Fruit fly (Drosophila melanogaster) whole organism, embryonic: ENCODE measurements around the gene CG5225.

ENCODE experiments used
- Blimp-1 ChIP-seq: fragments of 200-800 bp; sonication (Bioruptor generic); optimal IDR thresholded peaks from 3 replicates; lab custom pipeline; 2018; ENCODE audit warnings: missing biosample characterization, missing genetic modification characterization, mild to moderate bottlenecking, moderate library complexity, missing genetic modification reagents
- CG1024 ChIP-seq: fragments of 200-800 bp; sonication (Bioruptor generic); IDR thresholded peaks from 2 replicates; pipeline ENCODE4 v1.3.6; 2022; ENCODE audit warnings: missing biosample characterization, missing genetic modification characterization
- CG11085 ChIP-seq: fragments of 200-800 bp; sonication (Bioruptor generic); IDR thresholded peaks from 2 replicates; pipeline ENCODE4 v1.3.6; 2022; ENCODE audit warnings: missing biosample characterization, missing genetic modification characterization
- CG11456 ChIP-seq: fragments of 200-800 bp; sonication (Bioruptor generic); IDR thresholded peaks from 3 replicates; pipeline ENCODE4 v1.3.6; 2022; ENCODE audit warnings: missing biosample characterization, missing genetic modification characterization
- CG12236 ChIP-seq: fragments of 200-800 bp; sonication (Bioruptor generic); optimal IDR thresholded peaks from 2 replicates; lab custom pipeline; 2016; ENCODE audit warnings: missing biosample characterization, missing genetic modification characterization
- CG12659 ChIP-seq: fragments of 200-800 bp; sonication (Bioruptor generic); optimal IDR thresholded peaks from 3 replicates; lab custom pipeline; 2017; ENCODE audit warnings: mild to moderate bottlenecking, missing biosample characterization, missing genetic modification reagents, missing genetic modification characterization
- CG13123 ChIP-seq: fragments of 200-800 bp; sonication (Bioruptor generic); optimal IDR thresholded peaks from 2 replicates; lab custom pipeline; 2016; ENCODE audit warnings: missing biosample characterization, missing genetic modification characterization
- CG13424 ChIP-seq: fragments of 200-800 bp; sonication (Bioruptor generic); optimal IDR thresholded peaks from 2 replicates; lab custom pipeline; 2019; ENCODE audit warnings: missing biosample characterization, mild to moderate bottlenecking, missing genetic modification characterization, moderate library complexity
- CG13624 ChIP-seq: fragments of 200-800 bp; sonication (Bioruptor generic); optimal IDR thresholded peaks from 2 replicates; lab custom pipeline; 2016; ENCODE audit warnings: missing biosample characterization, missing genetic modification characterization
- CG17568 ChIP-seq: fragments of 200-800 bp; sonication (Bioruptor generic); optimal IDR thresholded peaks from 2 replicates; lab custom pipeline; 2018; ENCODE audit warnings: missing biosample characterization, mild to moderate bottlenecking, missing genetic modification characterization, moderate library complexity
- CG17912 ChIP-seq: fragments of 200-800 bp; sonication (Bioruptor generic); optimal IDR thresholded peaks from 2 replicates; lab custom pipeline; 2018; ENCODE audit warnings: missing biosample characterization, mild to moderate bottlenecking, missing genetic modification characterization
- CG18262 ChIP-seq: fragments of 200-800 bp; optimal IDR thresholded peaks from 3 replicates; lab custom pipeline; 2019; ENCODE audit warnings: missing biosample characterization, mild to moderate bottlenecking, missing genetic modification characterization, moderate library complexity
- CG30431 ChIP-seq: fragments of 200-800 bp; sonication (Bioruptor generic); optimal IDR thresholded peaks from 2 replicates; lab custom pipeline; 2017; ENCODE audit warnings: missing biosample characterization, missing genetic modification characterization
- CG32532 ChIP-seq: fragments of 200-800 bp; sonication (Bioruptor generic); IDR thresholded peaks from 2 replicates; pipeline ENCODE4 v1.3.6; 2022; ENCODE audit warnings: missing biosample characterization, missing genetic modification characterization
- CG6683 ChIP-seq: fragments of 200-800 bp; sonication (Bioruptor generic); optimal IDR thresholded peaks from 2 replicates; lab custom pipeline; 2017; ENCODE audit warnings: missing biosample characterization, mild to moderate bottlenecking, missing genetic modification characterization, missing genetic modification reagents
- CG8089 ChIP-seq: fragments of 200-800 bp; sonication (Bioruptor generic); optimal IDR thresholded peaks from 3 replicates; lab custom pipeline; 2016; ENCODE audit warnings: missing biosample characterization, missing genetic modification characterization
- CG8281 ChIP-seq: fragments of 200-800 bp; sonication (Bioruptor generic); optimal IDR thresholded peaks from 2 replicates; lab custom pipeline; 2018; ENCODE audit warnings: missing biosample characterization, mild to moderate bottlenecking, missing genetic modification characterization, moderate library complexity
- CG8388 ChIP-seq: fragments of 200-800 bp; sonication (Bioruptor generic); optimal IDR thresholded peaks from 2 replicates; lab custom pipeline; 2019; ENCODE audit warnings: missing biosample characterization, mild to moderate bottlenecking, missing genetic modification characterization, moderate library complexity
- CoRest ChIP-seq: fragments of 200-800 bp; sonication (Bioruptor generic); optimal IDR thresholded peaks from 3 replicates; lab custom pipeline; 2018; ENCODE audit warnings: missing biosample characterization, mild to moderate bottlenecking, missing genetic modification characterization, moderate library complexity
- E2f1 ChIP-seq: fragments of 200-800 bp; sonication (Bioruptor generic); IDR thresholded peaks from 2 replicates; pipeline ENCODE4 v1.3.6; 2022; ENCODE audit warnings: missing biosample characterization, missing genetic modification characterization
- Gsc ChIP-seq: fragments of 200-800 bp; sonication (Bioruptor generic); IDR thresholded peaks from 2 replicates; pipeline ENCODE4 v1.3.6; 2022; ENCODE audit warnings: missing biosample characterization, missing genetic modification characterization
- Lpt ChIP-seq: fragments of >200 bp; optimal IDR thresholded peaks from 2 replicates; lab custom pipeline; 2018; ENCODE audit warnings: missing biosample characterization, missing genetic modification characterization
- Nf-YC ChIP-seq: fragments of 200-800 bp; optimal IDR thresholded peaks from 3 replicates; lab custom pipeline; 2019; ENCODE audit warnings: missing biosample characterization, mild to moderate bottlenecking, missing genetic modification characterization, moderate library complexity
- Scr ChIP-seq: fragments of 200-800 bp; sonication (Bioruptor generic); IDR thresholded peaks from 2 replicates; pipeline ENCODE4 v1.3.6; 2022; ENCODE audit warnings: missing biosample characterization, missing genetic modification characterization; ENCODE audit not compliant: partially characterized antibody
- Sry-β ChIP-seq: fragments of 200-800 bp; sonication (Bioruptor generic); optimal IDR thresholded peaks from 2 replicates; lab custom pipeline; 2018; ENCODE audit warnings: missing biosample characterization, mild to moderate bottlenecking, missing genetic modification characterization, moderate library complexity
- Usf ChIP-seq: fragments of 200-800 bp; sonication (Bioruptor generic); optimal IDR thresholded peaks from 2 replicates; lab custom pipeline; 2017; ENCODE audit warnings: missing genotype, missing biosample characterization, missing genetic modification characterization
- Vsx1 ChIP-seq: fragments of 200-800 bp; sonication (Bioruptor generic); optimal IDR thresholded peaks from 2 replicates; lab custom pipeline; 2017; ENCODE audit warnings: missing biosample characterization, mild to moderate bottlenecking, missing genetic modification characterization, missing genetic modification reagents
- ab ChIP-seq: fragments of 200-800 bp; sonication (Bioruptor generic); optimal IDR thresholded peaks from 2 replicates; lab custom pipeline; 2016; ENCODE audit warnings: missing biosample characterization, missing genetic modification characterization
- bbx ChIP-seq: fragments of 200-800 bp; sonication (Bioruptor generic); IDR thresholded peaks from 2 replicates; pipeline ENCODE4 v1.3.6; 2022; ENCODE audit warnings: missing biosample characterization, missing genetic modification characterization; ENCODE audit not compliant: partially characterized antibody
- bowl ChIP-seq: fragments of 200-800 bp; sonication (Bioruptor generic); IDR thresholded peaks from 2 replicates; pipeline ENCODE4 v1.3.6; 2022; ENCODE audit warnings: missing biosample characterization, missing genetic modification characterization
- bsh ChIP-seq, 2 experiments: fragments of 200-800 bp; sonication (Bioruptor generic); optimal IDR thresholded peaks; 2 replicates each; lab custom pipeline; 2017 to 2018; ENCODE audit warnings: mild to moderate bottlenecking in 2 of 2, missing biosample characterization in 2 of 2, missing genetic modification characterization in 2 of 2, moderate library complexity in 1 of 2
- corto ChIP-seq: fragments of 200-800 bp; sonication (Bioruptor generic); optimal IDR thresholded peaks from 2 replicates; lab custom pipeline; 2016; ENCODE audit warnings: missing biosample characterization, mild to moderate bottlenecking, missing genetic modification characterization, moderate library complexity
- crc ChIP-seq: fragments of 200-800 bp; sonication (Bioruptor generic); optimal IDR thresholded peaks from 2 replicates; lab custom pipeline; 2016; ENCODE audit warnings: missing biosample characterization, missing genetic modification characterization
- cwo ChIP-seq: fragments of 200-800 bp; sonication (Bioruptor generic); optimal IDR thresholded peaks from 3 replicates; lab custom pipeline; 2017; ENCODE audit warnings: missing biosample characterization, missing genetic modification characterization, mild to moderate bottlenecking, moderate library complexity, missing genetic modification reagents
- da ChIP-seq: fragments of 200-800 bp; sonication (Bioruptor generic); optimal IDR thresholded peaks from 2 replicates; lab custom pipeline; 2016; ENCODE audit warnings: missing biosample characterization, missing genetic modification characterization
- ems ChIP-seq: fragments of 200-800 bp; sonication (Bioruptor generic); optimal IDR thresholded peaks from 3 replicates; lab custom pipeline; 2016; ENCODE audit warnings: missing biosample characterization, missing genetic modification characterization
- gro ChIP-seq: fragments of 200-800 bp; sonication (Bioruptor generic); optimal IDR thresholded peaks from 2 replicates; lab custom pipeline; 2016; ENCODE audit warnings: missing biosample characterization, missing genetic modification characterization
- jumu ChIP-seq: fragments of 200-800 bp; sonication (Bioruptor generic); optimal IDR thresholded peaks from 3 replicates; lab custom pipeline; 2016; ENCODE audit warnings: missing biosample characterization, missing genetic modification characterization
- kay ChIP-seq: fragments of 200-800 bp; sonication (Bioruptor generic); optimal IDR thresholded peaks from 2 replicates; lab custom pipeline; 2016; ENCODE audit warnings: missing biosample characterization, missing genetic modification characterization
- lab ChIP-seq: fragments of 200-800 bp; sonication (Bioruptor generic); optimal IDR thresholded peaks from 3 replicates; lab custom pipeline; 2017; ENCODE audit warnings: missing biosample characterization, missing genetic modification characterization, mild to moderate bottlenecking, moderate library complexity, missing genetic modification reagents
- lilli ChIP-seq: fragments of 200-800 bp; sonication (Bioruptor generic); optimal IDR thresholded peaks from 3 replicates; lab custom pipeline; 2016; ENCODE audit warnings: missing biosample characterization, missing genetic modification characterization
- maf-S ChIP-seq: fragments of 200-800 bp; sonication (Bioruptor generic); optimal IDR thresholded peaks from 2 replicates; lab custom pipeline; 2016; ENCODE audit warnings: missing biosample characterization, missing genetic modification characterization
- org-1 ChIP-seq: fragments of 200-800 bp; sonication (Bioruptor generic); optimal IDR thresholded peaks from 2 replicates; lab custom pipeline; 2017; ENCODE audit warnings: missing biosample characterization, missing genetic modification characterization
- pfk ChIP-seq: fragments of 200-800 bp; sonication (Bioruptor generic); optimal IDR thresholded peaks from 2 replicates; lab custom pipeline; 2018; ENCODE audit warnings: missing biosample characterization, mild to moderate bottlenecking, missing genetic modification characterization, moderate library complexity
- rib ChIP-seq: fragments of 200-800 bp; sonication (Bioruptor generic); IDR thresholded peaks from 2 replicates; pipeline ENCODE4 v1.3.6; 2022; ENCODE audit warnings: missing biosample characterization, missing genetic modification characterization
- sug ChIP-seq: fragments of 200-800 bp; optimal IDR thresholded peaks from 2 replicates; lab custom pipeline; 2019; ENCODE audit warnings: missing biosample characterization, mild to moderate bottlenecking, missing genetic modification characterization, moderate library complexity
- ttk ChIP-seq: fragments of 200-800 bp; sonication (Bioruptor generic); IDR thresholded peaks from 2 replicates; pipeline ENCODE4 v2.1.2; 2022; ENCODE audit warnings: missing biosample characterization, missing genetic modification characterization
- tx ChIP-seq: fragments of 200-800 bp; sonication (Bioruptor generic); optimal IDR thresholded peaks from 2 replicates; lab custom pipeline; 2016; ENCODE audit warnings: missing biosample characterization, missing genetic modification characterization
- unc-4 ChIP-seq: fragments of 200-800 bp; sonication (Bioruptor generic); IDR thresholded peaks from 2 replicates; pipeline ENCODE4 v1.3.6; 2022; ENCODE audit warnings: missing biosample characterization, missing genetic modification characterization; ENCODE audit not compliant: partially characterized antibody

Gene CG5225

DNA sequence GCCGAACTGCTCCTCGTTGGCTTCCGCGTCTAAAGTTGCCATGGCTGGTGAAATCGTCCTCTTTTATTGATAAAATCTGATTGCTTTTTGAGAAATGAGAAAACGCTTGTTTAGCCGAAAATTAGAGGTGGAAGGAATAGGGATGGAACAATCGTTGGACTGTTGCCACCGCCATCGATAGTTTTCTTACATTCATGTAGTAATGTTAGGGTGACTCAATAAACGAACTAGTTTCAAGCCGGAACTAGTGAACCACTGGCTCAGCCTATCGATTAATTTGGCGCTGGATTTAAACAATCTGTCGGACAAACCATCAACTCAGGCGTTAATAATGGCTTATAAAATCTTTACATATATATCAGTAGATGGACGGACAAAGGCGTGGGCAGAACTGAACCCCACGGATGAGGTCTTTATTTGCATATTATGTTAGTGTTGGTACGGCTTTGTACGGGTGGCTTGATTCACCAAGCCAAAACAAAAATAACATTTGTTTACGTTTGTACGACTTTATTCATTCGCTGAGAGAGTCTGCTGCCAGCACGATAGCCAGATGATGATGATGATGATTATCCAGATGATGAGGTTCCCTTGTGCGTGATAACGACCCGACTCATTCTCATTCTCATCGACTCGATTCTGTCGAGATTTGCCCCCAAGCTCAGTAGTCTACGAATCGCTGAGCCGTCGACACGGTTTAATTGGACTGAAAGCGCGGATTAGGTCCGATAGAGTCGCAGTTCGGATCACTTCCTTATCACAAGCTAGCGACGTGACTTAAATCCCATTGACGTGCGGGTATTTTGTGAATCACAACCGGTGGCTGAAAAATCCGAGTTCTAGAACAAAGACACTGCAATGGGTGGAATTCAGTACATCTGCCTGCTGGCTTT, 26.0 kb upstream of the CG5225 start, which contains the start of the genes Sf3a1 and Irc (continued):
- TF ChIP-seq CG13624 (peak; percentile 41), CG8388 (GFP tag; lab: Kevin White, UChicago) (no peak), Vsx1 (GFP tag; lab: Kevin White, UChicago) (no peak), maf-S (peak; percentile 1), Nf-YC (tag; lab: Kevin White, UChicago) (peak; percentile 22), CG13123 (GFP tag; lab: Kevin White, UChicago) (no peak), rib (GFP tag; lab: Robert Waterston, UW) (0 out of 2 replicates have a peak, but pooled peaks have one; percentile 14), Lpt (GFP tag; lab: Kevin White, UChicago) (no peak), Usf (GFP tag; lab: Kevin White, UChicago) (no peak), CG12659 (GFP tag; lab: Kevin White, UChicago) (peak; percentile 59), bbx (GFP tag; lab: Robert Waterston, UW) (peak; percentile 97), bsh (GFP tag; optimal IDR thresholded peaks at IDR 0.05; lab: Kevin White, UChicago) (no peak), CG11456 (0 out of 3 replicates have a peak, but pooled peaks have one; percentile 17), crc (GFP tag; lab: Kevin White, UChicago) (no peak), lab (GFP tag; lab: Kevin White, UChicago) (no peak), Scr (GFP tag; lab: Robert Waterston, UW) (peak; percentile 94), Blimp-1 (GFP tag; lab: Kevin White, UChicago) (no peak), sug (tag; lab: Kevin White, UChicago) (peak; percentile 50), CG6683 (GFP tag; lab: Kevin White, UChicago) (no peak), CG8281 (tag; lab: Kevin White, UChicago) (no peak), ab (GFP tag; lab: Kevin White, UChicago) (no peak), CG17912 (GFP tag; lab: Kevin White, UChicago) (no peak), pfk (no peak), gro (GFP tag; lab: Kevin White, UChicago) (peak; percentile 52), tx (GFP tag; lab: Kevin White, UChicago) (peak; percentile 18), CG17568 (GFP tag; lab: Kevin White, UChicago) (peak; percentile 100), CG12236 (GFP tag; lab: Kevin White, UChicago) (no peak), lilli (GFP tag; lab: Kevin White, UChicago) (peak; percentile 59), ems (peak; percentile 49), kay (no peak), CG11085 (GFP tag; lab: Robert Waterston, UW) (no peak), Sry-β (GFP tag; lab: Kevin White, UChicago) (peak; percentile 21), jumu (peak; percentile 46), CG18262 (peak; percentile 3), cwo (GFP tag; lab: Kevin White, UChicago) (peak; percentile 2), bowl (GFP tag; lab: Robert Waterston, UW) (no peak), CG8089 (no peak), da (GFP tag; lab: Kevin White, UChicago) (no peak), CG13424 (tag; lab: Kevin White, UChicago) (peak; percentile 6), CG1024 (no peak), CoRest (tag; lab: Kevin White, UChicago) (peak; percentile 31), Gsc (GFP tag; lab: Robert Waterston, UW) (no peak), org-1 (GFP tag; lab: Kevin White, UChicago) (no peak), CG32532 (peak; percentile 46), CG30431 (GFP tag; lab: Kevin White, UChicago) (no peak), E2f1 (GFP tag; lab: Robert Waterston, UW) (no peak), ttk (GFP tag; lab: Robert Waterston, UW) (no peak), unc-4 (peak; percentile 96), corto (GFP tag; lab: Kevin White, UChicago) (no peak)
